Fruit fly (Drosophila melanogaster): ENCODE measurements around the gene obst-B.

DNA sequence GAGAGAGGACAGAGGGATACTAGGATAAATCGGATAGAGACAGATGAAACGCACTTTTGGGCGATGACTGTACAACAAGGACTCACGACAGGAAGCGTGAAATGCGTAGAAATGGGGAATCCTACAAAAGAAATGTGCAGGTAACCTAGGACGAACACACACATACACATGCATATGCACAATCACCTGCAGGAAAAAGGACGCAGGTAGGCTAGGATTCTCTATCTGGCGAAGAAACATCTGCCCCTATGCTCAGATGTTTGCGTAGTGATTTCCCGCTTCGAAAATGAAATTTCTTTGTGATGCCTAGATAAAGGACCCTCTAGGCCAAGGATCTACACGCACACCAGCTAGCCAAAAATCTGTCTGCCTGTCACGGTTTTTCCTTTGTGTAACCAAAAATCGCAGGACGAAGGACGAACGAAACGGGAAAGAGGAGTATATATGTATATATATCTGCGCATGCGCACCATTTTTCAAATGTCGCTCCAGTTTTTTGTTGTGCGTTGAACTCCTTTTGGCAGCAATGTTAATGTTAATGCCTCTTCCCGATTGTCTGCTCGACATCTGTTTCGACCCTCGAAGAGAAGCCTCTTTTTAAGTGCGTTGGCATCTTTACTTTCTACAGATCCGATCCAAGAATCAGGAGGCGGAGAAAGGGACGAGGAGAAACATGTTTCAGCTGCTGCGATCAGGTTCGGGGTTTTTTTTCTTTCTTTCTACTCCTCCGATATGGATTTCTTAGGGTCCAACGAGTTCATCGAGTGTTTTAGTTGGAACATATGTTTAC, 44.1 kb upstream of the obst-B start:
- no peak for TF ChIP-seq CG8301 (tag; optimal IDR thresholded peaks at IDR 0.05)
- no peak for TF ChIP-seq fd96Ca (GFP tag; IDR thresholded peaks at IDR 0.05)
- no peak for TF ChIP-seq CG32121 (GFP tag; IDR thresholded peaks at IDR 0.05)
- TF ChIP-seq EcR (GFP tag; optimal IDR thresholded peaks at IDR 0.05), result peak; percentile 86
- TF ChIP-seq CG4496 (GFP tag; IDR thresholded peaks at IDR 0.05), result no peak
- TF ChIP-seq Ets98B (GFP tag; IDR thresholded peaks at IDR 0.05), result no peak
- TF ChIP-seq CG15710 (tag; optimal IDR thresholded peaks at IDR 0.05), result no peak
- TF ChIP-seq D1 (tag; optimal IDR thresholded peaks at IDR 0.05), result no peak
- TF ChIP-seq rn (GFP tag; IDR thresholded peaks at IDR 0.05), result no peak
- no peak for TF ChIP-seq Pif1B (GFP tag; optimal IDR thresholded peaks at IDR 0.05)
- TF ChIP-seq Pif1A (GFP tag; optimal IDR thresholded peaks at IDR 0.05), result no peak
